Fruit fly (Drosophila melanogaster) whole organism, embryonic: Measurements from ENCODE around the gene hng2.

Source experiments
- Aef1 ChIP-seq: fragments of 200-800 bp; sonication (Bioruptor generic); IDR thresholded peaks from 3 replicates; pipeline ENCODE4 v1.3.6; 2022; ENCODE audit warnings: missing biosample characterization, missing genetic modification characterization
- Bgb ChIP-seq: fragments of 200-800 bp; sonication (Bioruptor generic); IDR thresholded peaks from 2 replicates; pipeline ENCODE4 v1.3.6; 2022; ENCODE audit warnings: missing biosample characterization, missing genetic modification characterization; ENCODE audit not compliant: partially characterized antibody
- CG10321 ChIP-seq: fragments of 200-800 bp; sonication (Bioruptor generic); IDR thresholded peaks from 2 replicates; pipeline ENCODE4 v1.3.6; 2022; ENCODE audit warnings: missing biosample characterization, missing genetic modification characterization
- CG10959 ChIP-seq: fragments of 200-800 bp; sonication (Bioruptor generic); IDR thresholded peaks from 2 replicates; pipeline ENCODE4 v1.3.6; 2022; ENCODE audit warnings: missing biosample characterization, missing genetic modification characterization
- CG11247 ChIP-seq: fragments of 200-800 bp; sonication (Bioruptor generic); IDR thresholded peaks from 2 replicates; pipeline ENCODE4 v1.3.6; 2022; ENCODE audit warnings: missing biosample characterization, missing genetic modification characterization
- CG11695 ChIP-seq: fragments of 200-800 bp; sonication (Bioruptor generic); IDR thresholded peaks from 3 replicates; pipeline ENCODE4 v1.3.6; 2022; ENCODE audit warnings: missing biosample characterization, missing genetic modification characterization
- CG1529 ChIP-seq: fragments of 200-800 bp; sonication (Bioruptor generic); optimal IDR thresholded peaks from 3 replicates; lab custom pipeline; 2018; ENCODE audit warnings: missing biosample characterization, missing genetic modification characterization
- CG1602 ChIP-seq: fragments of 200-800 bp; sonication (Bioruptor generic); optimal IDR thresholded peaks from 3 replicates; lab custom pipeline; 2016; ENCODE audit warnings: missing biosample characterization, missing genetic modification characterization
- CG16815 ChIP-seq: fragments of 200-800 bp; sonication (Bioruptor generic); optimal IDR thresholded peaks from 3 replicates; lab custom pipeline; 2017; ENCODE audit warnings: missing biosample characterization, mild to moderate bottlenecking, missing genetic modification characterization
- CG1832 ChIP-seq: fragments of 200-800 bp; sonication (Bioruptor generic); optimal IDR thresholded peaks from 2 replicates; lab custom pipeline; 2017; ENCODE audit warnings: missing biosample characterization, mild to moderate bottlenecking, missing genetic modification characterization, inconsistent platforms
- CG2129 ChIP-seq: fragments of 200-800 bp; sonication (Bioruptor generic); IDR thresholded peaks from 2 replicates; pipeline ENCODE4 v1.3.6; 2022; ENCODE audit warnings: missing biosample characterization, missing genetic modification characterization; ENCODE audit not compliant: partially characterized antibody
- CG30020 ChIP-seq: fragments of 200-800 bp; optimal IDR thresholded peaks from 2 replicates; lab custom pipeline; 2019; ENCODE audit warnings: missing biosample characterization, mild to moderate bottlenecking, missing genetic modification characterization, moderate library complexity
- CG30431 ChIP-seq: fragments of 200-800 bp; sonication (Bioruptor generic); optimal IDR thresholded peaks from 2 replicates; lab custom pipeline; 2017; ENCODE audit warnings: missing biosample characterization, missing genetic modification characterization
- CG33213 ChIP-seq: fragments of 200-800 bp; sonication (Bioruptor generic); optimal IDR thresholded peaks from 3 replicates; lab custom pipeline; 2016; ENCODE audit warnings: missing biosample characterization, missing genetic modification characterization
- CG4707 ChIP-seq: fragments of 200-800 bp; sonication (Bioruptor generic); optimal IDR thresholded peaks from 2 replicates; lab custom pipeline; 2018; ENCODE audit warnings: missing biosample characterization, mild to moderate bottlenecking, missing genetic modification characterization, moderate library complexity
- CG5245 ChIP-seq: fragments of 200-800 bp; sonication (Bioruptor generic); optimal IDR thresholded peaks from 3 replicates; lab custom pipeline; 2016; ENCODE audit warnings: missing biosample characterization, missing genetic modification characterization
- CG6272 ChIP-seq: fragments of 200-800 bp; sonication (Bioruptor generic); IDR thresholded peaks from 2 replicates; pipeline ENCODE4 v1.3.6; 2022; ENCODE audit warnings: missing biosample characterization, missing genetic modification characterization
- CG8388 ChIP-seq: fragments of 200-800 bp; sonication (Bioruptor generic); optimal IDR thresholded peaks from 2 replicates; lab custom pipeline; 2019; ENCODE audit warnings: missing biosample characterization, mild to moderate bottlenecking, missing genetic modification characterization, moderate library complexity
- CG9215 ChIP-seq: fragments of 200-800 bp; sonication (Bioruptor generic); IDR thresholded peaks from 2 replicates; pipeline ENCODE4 v1.3.6; 2022; ENCODE audit warnings: missing biosample characterization, missing genetic modification characterization
- CG9932 ChIP-seq: fragments of 200-800 bp; sonication (Bioruptor generic); IDR thresholded peaks from 2 replicates; pipeline ENCODE4 v1.3.6; 2022; ENCODE audit warnings: missing biosample characterization, missing genetic modification characterization
- Dad ChIP-seq: fragments of 200-800 bp; sonication (Bioruptor generic); optimal IDR thresholded peaks from 3 replicates; lab custom pipeline; 2016; ENCODE audit warnings: missing biosample characterization, missing genetic modification characterization
- Dip2 ChIP-seq: fragments of 200-800 bp; sonication (Bioruptor generic); IDR thresholded peaks from 2 replicates; pipeline ENCODE4 v1.3.6; 2022; ENCODE audit warnings: missing biosample characterization, missing genetic modification characterization
- GATAe ChIP-seq: fragments of 200-800 bp; sonication (Bioruptor generic); conservative IDR thresholded peaks from 2 replicates; pipeline ENCODE4 v1.3.6; 2022; ENCODE audit warnings: missing biosample characterization, missing genetic modification characterization
- Hand ChIP-seq: fragments of 200-800 bp; sonication (Bioruptor generic); optimal IDR thresholded peaks from 2 replicates; lab custom pipeline; 2017; ENCODE audit warnings: mild to moderate bottlenecking, missing biosample characterization, missing genetic modification reagents, missing genetic modification characterization
- HmgZ ChIP-seq: fragments of 200-800 bp; sonication (Bioruptor generic); optimal IDR thresholded peaks from 2 replicates; lab custom pipeline; 2018; ENCODE audit warnings: missing biosample characterization, mild to moderate bottlenecking, missing genetic modification characterization
- MBD-R2 ChIP-seq: fragments of 200-800 bp; sonication (Bioruptor generic); IDR thresholded peaks from 2 replicates; pipeline ENCODE4 v1.3.6; 2022; ENCODE audit warnings: missing biosample characterization, missing genetic modification characterization
- Mad ChIP-seq: fragments of 200-800 bp; sonication (Bioruptor generic); optimal IDR thresholded peaks from 2 replicates; lab custom pipeline; 2016; ENCODE audit warnings: missing biosample characterization, missing genetic modification characterization
- NK7.1 ChIP-seq: fragments of 200-800 bp; sonication (Bioruptor generic); optimal IDR thresholded peaks from 3 replicates; lab custom pipeline; 2016; ENCODE audit warnings: missing biosample characterization, missing genetic modification characterization
- PHDP ChIP-seq: fragments of 200-800 bp; sonication (Bioruptor generic); optimal IDR thresholded peaks from 3 replicates; lab custom pipeline; 2018; ENCODE audit warnings: missing biosample characterization, mild to moderate bottlenecking, missing genetic modification characterization, moderate library complexity
- Side ChIP-seq: fragments of 200-800 bp; sonication (Bioruptor generic); optimal IDR thresholded peaks from 2 replicates; lab custom pipeline; 2016; ENCODE audit warnings: missing biosample characterization, missing genetic modification characterization
- amos ChIP-seq: fragments of 200-800 bp; sonication (Bioruptor generic); IDR thresholded peaks from 2 replicates; pipeline ENCODE4 v1.3.6; 2022; ENCODE audit warnings: missing biosample characterization, missing genetic modification characterization; ENCODE audit not compliant: partially characterized antibody
- ase ChIP-seq: fragments of 200-800 bp; sonication (Bioruptor generic); IDR thresholded peaks from 3 replicates; pipeline ENCODE4 v1.3.6; 2022; ENCODE audit warnings: missing biosample characterization, missing genetic modification characterization
- bbx ChIP-seq: fragments of 200-800 bp; sonication (Bioruptor generic); IDR thresholded peaks from 2 replicates; pipeline ENCODE4 v1.3.6; 2022; ENCODE audit warnings: missing biosample characterization, missing genetic modification characterization; ENCODE audit not compliant: partially characterized antibody
- cas ChIP-seq: fragments of 200-800 bp; sonication (Bioruptor generic); IDR thresholded peaks from 2 replicates; pipeline ENCODE4 v1.3.6; 2022; ENCODE audit warnings: missing biosample characterization, missing genetic modification characterization
- chinmo ChIP-seq: fragments of 200-800 bp; sonication (Bioruptor generic); IDR thresholded peaks from 4 replicates; pipeline ENCODE4 v1.3.6; 2022; ENCODE audit warnings: missing biosample characterization, missing genetic modification characterization; ENCODE audit not compliant: partially characterized antibody
- crp ChIP-seq, 2 experiments: fragments of 200-800 bp; sonication (Bioruptor generic); optimal IDR thresholded peaks; 2 replicates in 1 of 2; 3 replicates in 1 of 2; lab custom pipeline; 2017; ENCODE audit warnings: missing biosample characterization in 2 of 2, missing genetic modification characterization in 2 of 2, mild to moderate bottlenecking in 1 of 2, moderate library complexity in 1 of 2
- exex ChIP-seq: fragments of 200-800 bp; sonication (Bioruptor generic); optimal IDR thresholded peaks from 4 replicates; lab custom pipeline; 2018; ENCODE audit warnings: missing biosample characterization, mild to moderate bottlenecking, missing genetic modification characterization, moderate library complexity
- fd64A ChIP-seq: fragments of 200-800 bp; sonication (Bioruptor generic); optimal IDR thresholded peaks from 3 replicates; lab custom pipeline; 2018; ENCODE audit warnings: missing biosample characterization, mild to moderate bottlenecking, missing genetic modification characterization
- grau ChIP-seq: fragments of 200-800 bp; optimal IDR thresholded peaks from 3 replicates; lab custom pipeline; 2019; ENCODE audit warnings: missing biosample characterization, mild to moderate bottlenecking, missing genetic modification characterization, moderate library complexity
- klu ChIP-seq: fragments of 200-800 bp; sonication (Bioruptor generic); IDR thresholded peaks from 2 replicates; pipeline ENCODE4 v1.3.6; 2022; ENCODE audit warnings: missing biosample characterization, missing genetic modification characterization
- onecut ChIP-seq: fragments of 200-800 bp; sonication (Bioruptor generic); IDR thresholded peaks from 2 replicates; pipeline ENCODE4 v1.3.6; 2022; ENCODE audit warnings: missing biosample characterization, missing genetic modification characterization
- org-1 ChIP-seq: fragments of 200-800 bp; sonication (Bioruptor generic); optimal IDR thresholded peaks from 2 replicates; lab custom pipeline; 2017; ENCODE audit warnings: missing biosample characterization, missing genetic modification characterization
- prd ChIP-seq, 3 experiments: fragments of >200 bp in 2 of 3; fragments of 200-800 bp in 1 of 3; sonication (Bioruptor generic) in 1 of 3; optimal IDR thresholded peaks in 2 of 3; IDR thresholded peaks in 1 of 3; 2 replicates in 2 of 3; 3 replicates in 1 of 3; pipeline versions ENCODE4 v1.3.6 to Lab custom; 2017 to 2022; ENCODE audit warnings: missing biosample characterization in 1 of 3, missing genetic modification characterization in 1 of 3
- pum ChIP-seq: fragments of 200-800 bp; sonication (Bioruptor generic); optimal IDR thresholded peaks from 2 replicates; lab custom pipeline; 2016; ENCODE audit warnings: missing biosample characterization, missing genetic modification characterization
- so ChIP-seq: fragments of 200-800 bp; sonication (Bioruptor generic); IDR thresholded peaks from 3 replicates; pipeline ENCODE4 v1.3.6; 2022; ENCODE audit warnings: missing biosample characterization, missing genetic modification characterization
- tio ChIP-seq: fragments of 200-800 bp; sonication (Bioruptor generic); optimal IDR thresholded peaks from 2 replicates; lab custom pipeline; 2017; ENCODE audit warnings: missing biosample characterization, missing genetic modification characterization, inconsistent platforms
- tll ChIP-seq, 2 experiments: fragments of 200-800 bp in 1 of 2; fragments of >200 bp in 1 of 2; sonication (Bioruptor generic) in 1 of 2; optimal IDR thresholded peaks; 2 replicates each; lab custom pipeline; 2017 to 2019; ENCODE audit warnings: missing biosample characterization in 2 of 2, missing genetic modification characterization in 2 of 2, mild to moderate bottlenecking in 1 of 2, moderate library complexity in 1 of 2
- toy ChIP-seq: fragments of 200-800 bp; sonication (Bioruptor generic); IDR thresholded peaks from 2 replicates; pipeline ENCODE4 v1.3.6; 2022; ENCODE audit warnings: missing biosample characterization, missing genetic modification characterization
- zf30C ChIP-seq: fragments of 200-800 bp; sonication (Bioruptor generic); optimal IDR thresholded peaks from 3 replicates; lab custom pipeline; 2018; ENCODE audit warnings: missing biosample characterization, mild to moderate bottlenecking, missing genetic modification characterization

The hng2 gene

DNA sequence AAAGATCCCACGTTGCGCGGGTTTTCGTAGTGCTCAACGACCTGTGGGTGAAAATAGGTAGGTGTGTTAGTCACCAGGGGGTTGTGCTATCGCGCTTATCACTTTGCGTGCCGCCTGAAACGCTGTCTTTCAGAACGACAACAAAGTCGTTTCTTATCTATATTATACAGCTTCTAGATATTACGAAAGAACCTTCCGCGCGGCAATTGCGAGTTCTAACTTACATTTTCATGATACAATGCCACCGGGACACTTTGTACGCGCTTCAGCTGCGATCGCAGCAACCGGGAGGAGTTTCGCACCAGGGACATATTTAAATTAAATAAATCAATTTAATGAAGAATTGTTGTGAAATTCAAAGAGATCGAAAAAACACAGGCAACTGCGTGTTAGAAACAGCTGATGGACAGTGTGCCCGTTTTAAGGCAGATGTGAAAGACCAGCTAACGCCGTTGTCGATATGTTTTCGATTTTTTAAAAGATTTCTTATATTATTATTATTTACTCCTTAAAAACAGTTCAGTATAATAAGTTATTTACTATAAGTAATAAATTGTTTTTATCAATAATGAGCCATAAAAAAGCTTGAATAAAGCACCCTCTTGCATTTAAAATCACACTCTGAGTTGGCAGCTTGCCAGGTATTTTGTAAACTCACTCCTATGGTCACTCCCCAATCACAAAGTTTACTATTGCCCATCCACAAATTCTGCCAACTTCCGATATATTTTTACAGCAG is 17.8 kb downstream of the hng2 start, which contains the start of the genes IscU and CG8379 (continued):
- TF ChIP-seq CG16815 (GFP tag; lab: Kevin White, UChicago), result no peak
- TF ChIP-seq CG9932, result no peak; the same call in 1 of the 2 replicates
- peak; percentile 77 for TF ChIP-seq MBD-R2 (GFP tag; lab: Robert Waterston, UW)
- no peak for TF ChIP-seq CG10321 (GFP tag; lab: Robert Waterston, UW)
- no peak for TF ChIP-seq so
- TF ChIP-seq ase (GFP tag; lab: Robert Waterston, UW), result no peak
- TF ChIP-seq CG1832 (GFP tag; lab: Kevin White, UChicago), result no peak
- TF ChIP-seq org-1 (GFP tag; lab: Kevin White, UChicago), result no peak
- TF ChIP-seq amos, result peak; percentile 53; the same call in 1 of the 2 replicates
- no peak for TF ChIP-seq CG4707 (GFP tag; lab: Kevin White, UChicago)
- no peak for TF ChIP-seq exex (tag; lab: Kevin White, UChicago)
- no peak for TF ChIP-seq CG5245
- TF ChIP-seq PHDP, result no peak
- peak; percentile 34; the same call in 1 of the 2 replicates for TF ChIP-seq CG2129
- TF ChIP-seq onecut (GFP tag; lab: Robert Waterston, UW), result no peak
- no peak for TF ChIP-seq CG11695 (GFP tag; lab: Robert Waterston, UW)
- no peak for TF ChIP-seq CG6272 (GFP tag; lab: Robert Waterston, UW)
- TF ChIP-seq Side (GFP tag; lab: Kevin White, UChicago), result no peak
- no peak for TF ChIP-seq Bgb (GFP tag; lab: Robert Waterston, UW)
- no peak for TF ChIP-seq CG10959 (GFP tag; lab: Robert Waterston, UW)
- TF ChIP-seq CG30020, result peak; percentile 61
- peak; percentile 19 for TF ChIP-seq Hand (GFP tag; lab: Kevin White, UChicago)
- TF ChIP-seq tio (GFP tag; lab: Kevin White, UChicago), result no peak
- TF ChIP-seq toy, result no peak
- no peak for TF ChIP-seq Mad (GFP tag; lab: Kevin White, UChicago)
- TF ChIP-seq prd (optimal IDR thresholded peaks at IDR 0.05; lab: Kevin White, UChicago), result no peak
- no peak for TF ChIP-seq prd (GFP tag; IDR thresholded peaks at IDR 0.05; lab: Robert Waterston, UW)
- no peak for TF ChIP-seq CG11247
- TF ChIP-seq GATAe (GFP tag; lab: Robert Waterston, UW), result 0 out of 2 replicates have a peak, but pooled peaks have one; percentile 10
- TF ChIP-seq CG8388 (GFP tag; lab: Kevin White, UChicago), result no peak
- no peak for TF ChIP-seq grau
- TF ChIP-seq bbx (GFP tag; lab: Robert Waterston, UW), result no peak
- TF ChIP-seq fd64A (GFP tag; lab: Kevin White, UChicago), result no peak
- peak; percentile 45 to 93 for TF ChIP-seq crp (GFP tag; optimal IDR thresholded peaks at IDR 0.05; lab: Kevin White, UChicago)
- TF ChIP-seq pum (GFP tag; lab: Kevin White, UChicago), result no peak
- TF ChIP-seq CG1529 (GFP tag; lab: Kevin White, UChicago), result no peak
- TF ChIP-seq klu (GFP tag; lab: Robert Waterston, UW), result no peak
- TF ChIP-seq CG9215, result no peak
- no peak for TF ChIP-seq Dip2 (GFP tag; lab: Robert Waterston, UW)
- TF ChIP-seq cas (GFP tag; lab: Robert Waterston, UW), result no peak
- TF ChIP-seq Dad (GFP tag; lab: Kevin White, UChicago), result no peak
- TF ChIP-seq CG30431 (GFP tag; lab: Kevin White, UChicago), result no peak
- no peak for TF ChIP-seq Aef1 (GFP tag; lab: Robert Waterston, UW)
- no peak for TF ChIP-seq zf30C (GFP tag; lab: Kevin White, UChicago)
- TF ChIP-seq tll (GFP tag; optimal IDR thresholded peaks at IDR 0.05; lab: Kevin White, UChicago), result no peak
- no peak for TF ChIP-seq NK7.1 (GFP tag; lab: Kevin White, UChicago)
- peak; percentile 41 for TF ChIP-seq HmgZ
- TF ChIP-seq CG1602 (GFP tag; lab: Kevin White, UChicago), result no peak
- TF ChIP-seq chinmo (GFP tag; lab: Robert Waterston, UW), result no peak
- TF ChIP-seq CG33213 (GFP tag; lab: Kevin White, UChicago), result no peak
